Fruit fly (Drosophila melanogaster) whole organism, embryonic: ENCODE results near the gene snz.

Source experiments
- Ada2b ChIP-seq: fragments of 200-800 bp; sonication (Bioruptor generic); IDR thresholded peaks from 2 replicates; pipeline ENCODE4 v1.3.6; 2022; ENCODE audit warnings: missing biosample characterization, missing genetic modification characterization
- Bgb ChIP-seq: fragments of 200-800 bp; sonication (Bioruptor generic); IDR thresholded peaks from 2 replicates; pipeline ENCODE4 v1.3.6; 2022; ENCODE audit warnings: missing biosample characterization, missing genetic modification characterization; ENCODE audit not compliant: partially characterized antibody
- CG12155 ChIP-seq: fragments of 200-800 bp; sonication (Bioruptor generic); optimal IDR thresholded peaks from 3 replicates; lab custom pipeline; 2016; ENCODE audit warnings: missing biosample characterization, missing genetic modification characterization
- CG13296 ChIP-seq: fragments of 200-800 bp; sonication (Bioruptor generic); optimal IDR thresholded peaks from 3 replicates; lab custom pipeline; 2018; ENCODE audit warnings: missing biosample characterization, mild to moderate bottlenecking, missing genetic modification characterization
- CG14050 ChIP-seq: fragments of 200-800 bp; sonication (Bioruptor generic); IDR thresholded peaks from 3 replicates; pipeline ENCODE4 v1.3.6; 2022; ENCODE audit warnings: missing biosample characterization, missing genetic modification characterization
- CG14667 ChIP-seq: fragments of 200-800 bp; sonication (Bioruptor generic); IDR thresholded peaks from 2 replicates; pipeline ENCODE4 v1.3.6; 2022; ENCODE audit warnings: missing biosample characterization, missing genetic modification characterization
- CG15011 ChIP-seq: fragments of 200-800 bp; sonication (Bioruptor generic); optimal IDR thresholded peaks from 3 replicates; lab custom pipeline; 2018; ENCODE audit warnings: missing biosample characterization, mild to moderate bottlenecking, missing genetic modification characterization
- CG1602 ChIP-seq: fragments of 200-800 bp; sonication (Bioruptor generic); optimal IDR thresholded peaks from 3 replicates; lab custom pipeline; 2016; ENCODE audit warnings: missing biosample characterization, missing genetic modification characterization
- CG17328 ChIP-seq: fragments of 200-800 bp; sonication (Bioruptor generic); IDR thresholded peaks from 2 replicates; pipeline ENCODE4 v1.3.6; 2022; ENCODE audit warnings: missing biosample characterization, missing genetic modification characterization
- CG17829 ChIP-seq: fragments of 200-800 bp; optimal IDR thresholded peaks from 2 replicates; lab custom pipeline; 2019; ENCODE audit warnings: missing biosample characterization, mild to moderate bottlenecking, missing genetic modification characterization, moderate library complexity
- CG1792 ChIP-seq: fragments of 200-800 bp; sonication (Bioruptor generic); optimal IDR thresholded peaks from 2 replicates; lab custom pipeline; 2016; ENCODE audit warnings: missing biosample characterization, missing genetic modification characterization
- CG2889 ChIP-seq: fragments of 200-800 bp; sonication (Bioruptor generic); IDR thresholded peaks from 3 replicates; pipeline ENCODE4 v1.3.6; 2022; ENCODE audit warnings: missing biosample characterization, missing genetic modification characterization
- CG3163 ChIP-seq: fragments of 200-800 bp; sonication (Bioruptor generic); optimal IDR thresholded peaks from 3 replicates; lab custom pipeline; 2016; ENCODE audit warnings: missing biosample characterization, missing genetic modification characterization
- CG34376 ChIP-seq: fragments of 200-800 bp; sonication (Bioruptor generic); optimal IDR thresholded peaks from 2 replicates; lab custom pipeline; 2018; ENCODE audit warnings: missing biosample characterization, mild to moderate bottlenecking, missing genetic modification characterization
- CG3847 ChIP-seq: fragments of 200-800 bp; sonication (Bioruptor generic); IDR thresholded peaks from 2 replicates; pipeline ENCODE4 v1.3.6; 2022; ENCODE audit warnings: missing biosample characterization, missing genetic modification characterization
- CG4360 ChIP-seq: fragments of 200-800 bp; sonication (Bioruptor generic); IDR thresholded peaks from 2 replicates; pipeline ENCODE4 v1.3.6; 2022; ENCODE audit warnings: missing biosample characterization, missing genetic modification characterization
- CG4404 ChIP-seq: fragments of 200-800 bp; sonication (Bioruptor generic); IDR thresholded peaks from 2 replicates; pipeline ENCODE4 v1.3.6; 2022; ENCODE audit warnings: missing biosample characterization, missing genetic modification characterization
- CG6254 ChIP-seq: fragments of 200-800 bp; sonication (Bioruptor generic); optimal IDR thresholded peaks from 3 replicates; lab custom pipeline; 2017; ENCODE audit warnings: mild to moderate bottlenecking, missing biosample characterization, missing genetic modification reagents, missing genetic modification characterization
- CG7357 ChIP-seq: fragments of 200-800 bp; sonication (Bioruptor generic); IDR thresholded peaks from 3 replicates; pipeline ENCODE4 v1.3.6; 2022; ENCODE audit warnings: missing biosample characterization, missing genetic modification characterization
- CG8290 ChIP-seq, 3 experiments: fragments of 200-800 bp; sonication (Bioruptor generic); optimal IDR thresholded peaks; 2 replicates each; lab custom pipeline; 2016 to 2019; ENCODE audit warnings: missing biosample characterization in 3 of 3, missing genetic modification characterization in 3 of 3, mild to moderate bottlenecking in 2 of 3, moderate library complexity in 1 of 3
- Dbx ChIP-seq: fragments of 200-800 bp; sonication (Bioruptor generic); IDR thresholded peaks from 3 replicates; pipeline ENCODE4 v1.3.6; 2022; ENCODE audit warnings: missing biosample characterization, missing genetic modification characterization
- Dll ChIP-seq: fragments of 200-800 bp; sonication (Bioruptor generic); IDR thresholded peaks from 4 replicates; pipeline ENCODE4 v1.3.6; 2022; ENCODE audit warnings: missing biosample characterization, missing genetic modification characterization; ENCODE audit not compliant: partially characterized antibody
- Hr78 ChIP-seq, 2 experiments: fragments of 200-800 bp in 1 of 2; fragments of >200 bp in 1 of 2; sonication (Bioruptor generic) in 1 of 2; optimal IDR thresholded peaks; 2 replicates each; lab custom pipeline; 2017 to 2019; ENCODE audit warnings: missing biosample characterization in 2 of 2, missing genetic modification characterization in 2 of 2, mild to moderate bottlenecking in 1 of 2, moderate library complexity in 1 of 2
- Hsf ChIP-seq: fragments of 200-800 bp; sonication (Bioruptor generic); optimal IDR thresholded peaks from 3 replicates; lab custom pipeline; 2016; ENCODE audit warnings: missing biosample characterization, missing genetic modification characterization
- MBD-R2 ChIP-seq: fragments of 200-800 bp; sonication (Bioruptor generic); IDR thresholded peaks from 2 replicates; pipeline ENCODE4 v1.3.6; 2022; ENCODE audit warnings: missing biosample characterization, missing genetic modification characterization
- Mes4 ChIP-seq: fragments of 200-800 bp; sonication (Bioruptor generic); optimal IDR thresholded peaks from 2 replicates; lab custom pipeline; 2016; ENCODE audit warnings: missing biosample characterization, missing genetic modification characterization
- NC2α ChIP-seq: fragments of 200-800 bp; sonication (Bioruptor generic); optimal IDR thresholded peaks from 2 replicates; lab custom pipeline; 2016; ENCODE audit warnings: missing biosample characterization, missing genetic modification characterization
- Opbp ChIP-seq: fragments of 200-800 bp; sonication (Bioruptor generic); IDR thresholded peaks from 3 replicates; pipeline ENCODE4 v1.3.6; 2022; ENCODE audit warnings: missing biosample characterization, missing genetic modification characterization; ENCODE audit not compliant: partially characterized antibody
- Sox102F ChIP-seq: fragments of 200-800 bp; sonication (Bioruptor generic); optimal IDR thresholded peaks from 2 replicates; lab custom pipeline; 2018; ENCODE audit warnings: missing biosample characterization, mild to moderate bottlenecking, missing genetic modification characterization, moderate library complexity
- Vsx1 ChIP-seq: fragments of 200-800 bp; sonication (Bioruptor generic); optimal IDR thresholded peaks from 2 replicates; lab custom pipeline; 2017; ENCODE audit warnings: missing biosample characterization, mild to moderate bottlenecking, missing genetic modification characterization, missing genetic modification reagents
- Xbp1 ChIP-seq: fragments of 200-800 bp; sonication (Bioruptor generic); optimal IDR thresholded peaks from 3 replicates; lab custom pipeline; 2016; ENCODE audit warnings: missing biosample characterization, mild to moderate bottlenecking, missing genetic modification characterization
- Xrp1 ChIP-seq: fragments of 200-800 bp; sonication (Bioruptor generic); IDR thresholded peaks from 2 replicates; pipeline ENCODE4 v1.3.6; 2022; ENCODE audit warnings: missing biosample characterization, missing genetic modification characterization
- aop ChIP-seq: fragments of 200-800 bp; sonication (Bioruptor generic); IDR thresholded peaks from 2 replicates; pipeline ENCODE4 v1.3.6; 2022; ENCODE audit warnings: missing biosample characterization, missing genetic modification characterization
- bbx ChIP-seq: fragments of 200-800 bp; sonication (Bioruptor generic); IDR thresholded peaks from 2 replicates; pipeline ENCODE4 v1.3.6; 2022; ENCODE audit warnings: missing biosample characterization, missing genetic modification characterization; ENCODE audit not compliant: partially characterized antibody
- chm ChIP-seq: fragments of 200-800 bp; sonication (Bioruptor generic); IDR thresholded peaks from 2 replicates; pipeline ENCODE4 v1.3.6; 2022; ENCODE audit warnings: missing biosample characterization, missing genetic modification characterization
- gsb-n ChIP-seq: fragments of 200-800 bp; sonication (Bioruptor generic); optimal IDR thresholded peaks from 3 replicates; lab custom pipeline; 2018; ENCODE audit warnings: missing biosample characterization, mild to moderate bottlenecking, missing genetic modification characterization
- gt ChIP-seq: fragments of 200-800 bp; sonication (Bioruptor generic); IDR thresholded peaks from 2 replicates; pipeline ENCODE4 v1.3.6; 2022; ENCODE audit warnings: missing biosample characterization, missing genetic modification characterization
- ham ChIP-seq: fragments of 200-800 bp; sonication (Bioruptor generic); IDR thresholded peaks from 2 replicates; pipeline ENCODE4 v1.3.6; 2022; ENCODE audit warnings: missing biosample characterization, missing genetic modification characterization
- hkb ChIP-seq, 2 experiments: fragments of 200-800 bp in 1 of 2; fragments of >200 bp in 1 of 2; sonication (Bioruptor generic) in 1 of 2; IDR thresholded peaks in 1 of 2; optimal IDR thresholded peaks in 1 of 2; 2 replicates each; pipeline versions ENCODE4 v1.3.6 to Lab custom; 2017 to 2022; ENCODE audit warnings: missing biosample characterization in 1 of 2, missing genetic modification characterization in 1 of 2
- jumu ChIP-seq: fragments of 200-800 bp; sonication (Bioruptor generic); optimal IDR thresholded peaks from 3 replicates; lab custom pipeline; 2016; ENCODE audit warnings: missing biosample characterization, missing genetic modification characterization
- kah ChIP-seq: fragments of 200-800 bp; sonication (Bioruptor generic); optimal IDR thresholded peaks from 2 replicates; lab custom pipeline; 2018; ENCODE audit warnings: missing biosample characterization, mild to moderate bottlenecking, missing genetic modification characterization
- klu ChIP-seq: fragments of 200-800 bp; sonication (Bioruptor generic); IDR thresholded peaks from 2 replicates; pipeline ENCODE4 v1.3.6; 2022; ENCODE audit warnings: missing biosample characterization, missing genetic modification characterization
- lov ChIP-seq, 2 experiments: fragments of 200-800 bp in 1 of 2; fragments of >200 bp in 1 of 2; sonication (Bioruptor generic) in 1 of 2; IDR thresholded peaks in 1 of 2; optimal IDR thresholded peaks in 1 of 2; 2 replicates in 1 of 2; 3 replicates in 1 of 2; pipeline versions ENCODE4 v1.3.6 to Lab custom; 2017 to 2022; ENCODE audit warnings: missing biosample characterization in 1 of 2, missing genetic modification characterization in 1 of 2
- luna ChIP-seq: fragments of 200-800 bp; sonication (Bioruptor generic); optimal IDR thresholded peaks from 2 replicates; lab custom pipeline; 2016; ENCODE audit warnings: missing biosample characterization, missing genetic modification characterization
- pum ChIP-seq: fragments of 200-800 bp; sonication (Bioruptor generic); optimal IDR thresholded peaks from 2 replicates; lab custom pipeline; 2016; ENCODE audit warnings: missing biosample characterization, missing genetic modification characterization
- ranshi ChIP-seq: fragments of 200-800 bp; sonication (Bioruptor generic); IDR thresholded peaks from 2 replicates; pipeline ENCODE4 v1.3.6; 2022; ENCODE audit warnings: missing biosample characterization, missing genetic modification characterization
- row ChIP-seq: fragments of 200-800 bp; sonication (Bioruptor generic); IDR thresholded peaks from 3 replicates; pipeline ENCODE4 v1.3.6; 2022; ENCODE audit warnings: missing biosample characterization, missing genetic modification characterization
- sens ChIP-seq: fragments of 200-800 bp; sonication (Bioruptor generic); peaks from one replicate; lab custom pipeline; 2016; ENCODE audit warnings: missing biosample characterization, missing genetic modification characterization
- seq ChIP-seq: fragments of 200-800 bp; sonication (Bioruptor generic); IDR thresholded peaks from 2 replicates; pipeline ENCODE4 v1.3.6; 2022; ENCODE audit warnings: missing biosample characterization, missing genetic modification characterization
- slou ChIP-seq: fragments of 200-800 bp; sonication (Bioruptor generic); optimal IDR thresholded peaks from 3 replicates; lab custom pipeline; 2016; ENCODE audit warnings: missing biosample characterization, missing genetic modification characterization

snz gene

DNA sequence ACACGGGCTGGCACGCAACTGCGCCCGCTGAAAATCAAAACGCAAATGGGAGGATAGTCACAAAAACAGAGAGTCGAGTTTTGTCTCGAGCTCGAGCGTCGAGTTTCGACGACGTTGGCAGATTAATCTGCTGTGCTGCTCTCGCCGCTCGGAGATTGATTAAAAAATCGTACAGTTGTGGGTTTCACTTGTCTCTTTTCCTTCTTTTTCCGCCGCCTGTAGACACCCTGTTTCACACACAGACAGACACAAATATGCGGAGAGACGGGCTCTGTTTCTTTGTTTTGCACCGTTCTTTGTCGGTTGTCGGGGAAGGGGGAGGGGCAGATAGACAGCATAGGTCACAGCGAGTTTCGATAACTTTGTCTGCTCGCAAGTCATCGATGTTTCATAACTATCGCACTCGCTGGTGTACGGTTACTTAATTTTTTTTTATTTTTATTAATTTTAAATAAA, 35.0 kb downstream of the snz start, which contains the start of gene orion (continued):
- TF ChIP-seq Dbx (GFP tag; lab: Robert Waterston, UW) (no peak), CG17829 (peak; percentile 42), CG4360 (no peak), CG1602 (no peak), NC2α (GFP tag; lab: Kevin White, UChicago) (no peak), CG14050 (GFP tag; lab: Robert Waterston, UW) (no peak), CG1792 (GFP tag; lab: Kevin White, UChicago) (no peak), kah (GFP tag; lab: Kevin White, UChicago) (no peak), Hsf (GFP tag; lab: Kevin White, UChicago) (no peak), CG34376 (GFP tag; lab: Kevin White, UChicago) (peak; percentile 60), Mes4 (GFP tag; lab: Kevin White, UChicago) (no peak), CG15011 (GFP tag; lab: Kevin White, UChicago) (no peak), CG13296 (GFP tag; lab: Kevin White, UChicago) (no peak), lov (optimal IDR thresholded peaks at IDR 0.05; lab: Kevin White, UChicago) (no peak), lov (GFP tag; IDR thresholded peaks at IDR 0.05; lab: Robert Waterston, UW) (0 out of 3 replicates have a peak, but pooled peaks have one; percentile 24), gsb-n (no peak), klu (GFP tag; lab: Robert Waterston, UW) (no peak), CG3163 (peak; percentile 34), pum (GFP tag; lab: Kevin White, UChicago) (no peak), CG4404 (GFP tag; lab: Robert Waterston, UW) (no peak), seq (GFP tag; lab: Robert Waterston, UW) (no peak), ham (GFP tag; lab: Robert Waterston, UW) (no peak), gt (GFP tag; lab: Robert Waterston, UW) (no peak), MBD-R2 (GFP tag; lab: Robert Waterston, UW) (peak; percentile 40; the same call in 1 of the 2 replicates), CG3847 (peak; percentile 32; the same call in 1 of the 2 replicates), slou (GFP tag; lab: Kevin White, UChicago) (no peak), chm (GFP tag; lab: Robert Waterston, UW) (peak; percentile 33; the same call in 1 of the 2 replicates), CG17328 (no peak), aop (GFP tag; lab: Robert Waterston, UW) (no peak), Xbp1 (GFP tag; lab: Kevin White, UChicago) (peak; percentile 8), luna (GFP tag; lab: Kevin White, UChicago) (no peak), hkb (optimal IDR thresholded peaks at IDR 0.05; lab: Kevin White, UChicago) (no peak), hkb (GFP tag; IDR thresholded peaks at IDR 0.05; lab: Robert Waterston, UW) (peak; percentile 35; the same call in 1 of the 2 replicates), row (GFP tag; lab: Robert Waterston, UW) (peak; percentile 61), CG6254 (GFP tag; lab: Kevin White, UChicago) (peak; percentile 98), Hr78 (GFP tag; optimal IDR thresholded peaks at IDR 0.05; lab: Kevin White, UChicago) (peak in 1 of 2 experiments; percentile 97), Dll (GFP tag; lab: Robert Waterston, UW) (peak; percentile 87), jumu (GFP tag; lab: Kevin White, UChicago) (no peak), CG8290 (GFP tag; optimal IDR thresholded peaks at IDR 0.05; lab: Kevin White, UChicago) (peak; percentile 47), CG8290 (tag; optimal IDR thresholded peaks at IDR 0.05; lab: Kevin White, UChicago) (no peak), Vsx1 (GFP tag; lab: Kevin White, UChicago) (no peak), Opbp (peak; percentile 84; the same call in 2 of the 3 replicates), Ada2b (0 out of 2 replicates have a peak, but pooled peaks have one; percentile 20), Xrp1 (peak; percentile 45; the same call in 1 of the 2 replicates), CG7357 (no peak), bbx (GFP tag; lab: Robert Waterston, UW) (peak; percentile 90), CG2889 (GFP tag; lab: Robert Waterston, UW) (no peak), Bgb (peak; percentile 82), ranshi (peak; percentile 48; the same call in 1 of the 2 replicates), CG12155 (GFP tag; lab: Kevin White, UChicago) (peak; percentile 67), CG14667 (GFP tag; lab: Robert Waterston, UW) (no peak), sens (GFP tag; lab: Kevin White, UChicago) (peak; percentile 84), Sox102F (no peak)
